Worm (Caenorhabditis elegans) whole organism, L3 larva: ENCODE results near the gene cft-1.

ENCODE experiments used
- R02D3.7 ChIP-seq: fragments of 150-350 bp; optimal IDR thresholded peaks from 2 replicates; lab custom pipeline; 2014; ENCODE audit warnings: missing biosample characterization, missing genetic modification characterization
- ZK546.5 ChIP-seq: sonication (generic microtip); optimal IDR thresholded peaks from 2 replicates; lab custom pipeline; 2017; ENCODE audit warnings: missing biosample characterization, missing genetic modification characterization
- aly-2 ChIP-seq: fragments of 150-350 bp; optimal IDR thresholded peaks from 2 replicates; lab custom pipeline; 2014; ENCODE audit warnings: missing biosample characterization, missing genetic modification characterization
- ama-1 ChIP-seq: fragments of 150-350 bp; optimal IDR thresholded peaks from 2 replicates; lab custom pipeline; 2018
- ceh-16 ChIP-seq: sonication (generic microtip); optimal IDR thresholded peaks from 2 replicates; lab custom pipeline; 2017; ENCODE audit warnings: missing biosample characterization, missing genetic modification characterization
- ceh-28 ChIP-seq: fragments of 150-350 bp; optimal IDR thresholded peaks from 2 replicates; lab custom pipeline; 2014; ENCODE audit warnings: missing biosample characterization, missing genetic modification reagents, missing genetic modification characterization
- ceh-82 ChIP-seq: fragments of 150-350 bp; optimal IDR thresholded peaks from 2 replicates; lab custom pipeline; 2014; ENCODE audit warnings: missing biosample characterization, missing genetic modification characterization
- ceh-9 ChIP-seq: sonication (generic microtip); optimal IDR thresholded peaks from 2 replicates; lab custom pipeline; 2018; ENCODE audit warnings: missing biosample characterization, missing genetic modification characterization
- daf-12 ChIP-seq: fragments of 150-350 bp; optimal IDR thresholded peaks from 2 replicates; lab custom pipeline; 2014; ENCODE audit warnings: missing biosample characterization, missing genetic modification reagents, missing genetic modification characterization
- egl-27 ChIP-seq: sonication (generic microtip); optimal IDR thresholded peaks from 4 replicates; lab custom pipeline; 2017; ENCODE audit warnings: missing biosample characterization, missing genetic modification reagents, missing genetic modification characterization
- egl-5 ChIP-seq: fragments of 150-350 bp; optimal IDR thresholded peaks from 2 replicates; lab custom pipeline; 2017; ENCODE audit warnings: missing biosample characterization, missing genetic modification reagents, missing genetic modification characterization, inconsistent platforms
- elt-1 ChIP-seq: fragments of 150-350 bp; optimal IDR thresholded peaks from 2 replicates; lab custom pipeline; 2014; ENCODE audit warnings: missing biosample characterization, missing genetic modification characterization
- elt-2 ChIP-seq: sonication (generic microtip); optimal IDR thresholded peaks from 2 replicates; lab custom pipeline; 2016; ENCODE audit warnings: missing genetic modification reagents, mild to moderate bottlenecking, missing genetic modification characterization, missing compliant biosample characterization
- elt-3 ChIP-seq, 3 experiments: fragments of 150-350 bp in 1 of 3; sonication (generic microtip) in 2 of 3; optimal IDR thresholded peaks; 2 replicates in 2 of 3; 4 replicates in 1 of 3; lab custom pipeline; 2014 to 2017; ENCODE audit warnings: missing biosample characterization in 3 of 3, missing genetic modification characterization in 3 of 3
- eor-1 ChIP-seq, 2 experiments: fragments of 150-350 bp; optimal IDR thresholded peaks; 2 replicates each; lab custom pipeline; 2014 to 2018; ENCODE audit warnings: missing biosample characterization in 2 of 2, missing genetic modification characterization in 2 of 2
- fkh-10 ChIP-seq: sonication (generic microtip); optimal IDR thresholded peaks from 2 replicates; lab custom pipeline; 2017; ENCODE audit warnings: missing biosample characterization, missing genetic modification reagents, missing genetic modification characterization
- fkh-2 ChIP-seq: fragments of 150-350 bp; optimal IDR thresholded peaks from 2 replicates; lab custom pipeline; 2014; ENCODE audit warnings: missing biosample characterization, missing genetic modification reagents, missing genetic modification characterization
- fos-1 ChIP-seq: fragments of 150-350 bp; optimal IDR thresholded peaks from 2 replicates; lab custom pipeline; 2014; ENCODE audit warnings: missing biosample characterization, missing genetic modification characterization
- hmg-11 ChIP-seq: sonication (generic microtip); optimal IDR thresholded peaks from 2 replicates; lab custom pipeline; 2016; ENCODE audit warnings: missing genetic modification characterization, missing compliant biosample characterization
- jun-1 ChIP-seq: fragments of 150-350 bp; optimal IDR thresholded peaks from 2 replicates; lab custom pipeline; 2014; ENCODE audit warnings: missing biosample characterization, missing genetic modification reagents, missing genetic modification characterization
- lin-15B ChIP-seq: fragments of 150-350 bp; optimal IDR thresholded peaks from 2 replicates; lab custom pipeline; 2014; ENCODE audit warnings: missing biosample characterization, missing genetic modification characterization
- lin-39 ChIP-seq: fragments of 150-350 bp; optimal IDR thresholded peaks from 2 replicates; lab custom pipeline; 2018; ENCODE audit warnings: missing biosample characterization, missing genetic modification reagents, missing genetic modification characterization
- lsy-12 ChIP-seq: sonication (generic microtip); optimal IDR thresholded peaks from 2 replicates; lab custom pipeline; 2016; ENCODE audit warnings: mild to moderate bottlenecking, missing genetic modification characterization, missing compliant biosample characterization
- mdl-1 ChIP-seq: fragments of 150-350 bp; optimal IDR thresholded peaks from 2 replicates; lab custom pipeline; 2014; ENCODE audit warnings: missing biosample characterization, missing genetic modification characterization
- mml-1 ChIP-seq: fragments of 150-350 bp; sonication (generic microtip); optimal IDR thresholded peaks from 3 replicates; lab custom pipeline; 2014; ENCODE audit warnings: missing biosample characterization, missing genetic modification characterization
- nfya-1 ChIP-seq: sonication (generic microtip); optimal IDR thresholded peaks from 2 replicates; lab custom pipeline; 2017; ENCODE audit warnings: missing genetic modification characterization, mild to moderate bottlenecking, missing compliant biosample characterization, antibody characterized with exemption, moderate library complexity; ENCODE audit not compliant: insufficient read depth
- nhr-11 ChIP-seq: fragments of 150-350 bp; optimal IDR thresholded peaks from 2 replicates; lab custom pipeline; 2014; ENCODE audit warnings: missing biosample characterization, missing genetic modification characterization
- nhr-12 ChIP-seq: fragments of 150-350 bp; optimal IDR thresholded peaks from 2 replicates; lab custom pipeline; 2014; ENCODE audit warnings: missing biosample characterization, missing genetic modification characterization
- nhr-23 ChIP-seq: fragments of 150-350 bp; optimal IDR thresholded peaks from 2 replicates; lab custom pipeline; 2014; ENCODE audit warnings: missing biosample characterization, missing genetic modification reagents, missing genetic modification characterization
- nhr-237 ChIP-seq: fragments of 150-350 bp; optimal IDR thresholded peaks from 2 replicates; lab custom pipeline; 2014; ENCODE audit warnings: missing biosample characterization, missing genetic modification characterization
- nhr-25 ChIP-seq: sonication (generic microtip); optimal IDR thresholded peaks from 2 replicates; lab custom pipeline; 2017; ENCODE audit warnings: missing biosample characterization, missing genetic modification characterization
- nhr-28 ChIP-seq: fragments of 150-350 bp; optimal IDR thresholded peaks from 2 replicates; lab custom pipeline; 2014; ENCODE audit warnings: missing biosample characterization, missing genetic modification characterization
- nhr-43 ChIP-seq: sonication (generic microtip); optimal IDR thresholded peaks from 2 replicates; lab custom pipeline; 2016; ENCODE audit warnings: mild to moderate bottlenecking, missing genetic modification characterization, missing compliant biosample characterization; ENCODE audit not compliant: poor library complexity, severe bottlenecking
- nhr-67 ChIP-seq: fragments of 150-350 bp; optimal IDR thresholded peaks from 2 replicates; lab custom pipeline; 2014; ENCODE audit warnings: missing biosample characterization, missing genetic modification characterization
- nhr-76 ChIP-seq: fragments of 150-350 bp; sonication (generic microtip); optimal IDR thresholded peaks from 5 replicates; lab custom pipeline; 2014; ENCODE audit warnings: missing biosample characterization, missing genetic modification characterization
- nhr-77 ChIP-seq: fragments of 150-350 bp; optimal IDR thresholded peaks from 2 replicates; lab custom pipeline; 2014; ENCODE audit warnings: missing biosample characterization, missing genetic modification characterization
- pha-4 ChIP-seq: fragments of 150-350 bp; optimal IDR thresholded peaks from 2 replicates; lab custom pipeline; 2014; ENCODE audit warnings: missing biosample characterization, missing genetic modification reagents, missing genetic modification characterization
- pqm-1 ChIP-seq: fragments of 150-350 bp; optimal IDR thresholded peaks from 2 replicates; lab custom pipeline; 2017; ENCODE audit warnings: missing biosample characterization, missing genetic modification characterization, inconsistent platforms
- sea-2 ChIP-seq: fragments of 150-350 bp; sonication (generic microtip); optimal IDR thresholded peaks from 4 replicates; lab custom pipeline; 2014; ENCODE audit warnings: missing biosample characterization, missing genetic modification reagents, missing genetic modification characterization
- skn-1 ChIP-seq: fragments of 150-350 bp; optimal IDR thresholded peaks from 2 replicates; lab custom pipeline; 2014; ENCODE audit warnings: missing biosample characterization, missing genetic modification characterization
- snpc-4 ChIP-seq: fragments of 150-350 bp; optimal IDR thresholded peaks from 2 replicates; lab custom pipeline; 2014; ENCODE audit warnings: missing biosample characterization, missing genetic modification characterization
- tbx-2 ChIP-seq: sonication (generic microtip); optimal IDR thresholded peaks from 2 replicates; lab custom pipeline; 2016; ENCODE audit warnings: mild to moderate bottlenecking, missing genetic modification characterization, missing compliant biosample characterization
- unc-39 ChIP-seq: sonication (generic microtip); optimal IDR thresholded peaks from 4 replicates; lab custom pipeline; 2017; ENCODE audit warnings: missing biosample characterization, missing genetic modification characterization
- unc-62 ChIP-seq: fragments of 150-350 bp; sonication (generic microtip); optimal IDR thresholded peaks from 4 replicates; lab custom pipeline; 2014; ENCODE audit warnings: missing biosample characterization, missing genetic modification reagents, missing genetic modification characterization
- zag-1 ChIP-seq: fragments of 150-350 bp; optimal IDR thresholded peaks from 2 replicates; lab custom pipeline; 2014; ENCODE audit warnings: missing biosample characterization, missing genetic modification characterization
- ztf-11 ChIP-seq: fragments of 150-350 bp; optimal IDR thresholded peaks from 2 replicates; lab custom pipeline; 2014; ENCODE audit warnings: missing biosample characterization, missing genetic modification characterization
- ztf-4 ChIP-seq: fragments of 150-350 bp; optimal IDR thresholded peaks from 2 replicates; lab custom pipeline; 2014; ENCODE audit warnings: missing biosample characterization, missing genetic modification characterization

cft-1 gene

ce11 chrV:5571691-5572090, 33.1 kb downstream of the cft-1 start:
- no peak for TF ChIP-seq eor-1 (tag; optimal IDR thresholded peaks at IDR 0.05; lab: Kevin White, UChicago)
- peak; percentile 53 for TF ChIP-seq fkh-10

- peak; percentile 98 for TF ChIP-seq snpc-4 (tag; lab: Kevin White, UChicago)
- peak; percentile 2 for TF ChIP-seq ceh-82 (tag; lab: Kevin White, UChicago)
- TF ChIP-seq fkh-2 (tag; lab: Kevin White, UChicago), result no peak
- no peak for TF ChIP-seq ZK546.5 (tag; lab: Kevin White, UChicago)
- peak; percentile 42 for TF ChIP-seq hmg-11
- TF ChIP-seq lsy-12, result no peak
- TF ChIP-seq sea-2 (GFP tag; lab: Kevin White, UChicago), result no peak
- TF ChIP-seq nhr-25 (tag; lab: Kevin White, UChicago), result no peak
- no peak for TF ChIP-seq nhr-237 (tag; lab: Kevin White, UChicago)
- no peak for TF ChIP-seq daf-12 (tag; lab: Kevin White, UChicago)
- peak; percentile 59 for TF ChIP-seq jun-1
- TF ChIP-seq eor-1 (tag; optimal IDR thresholded peaks at IDR 0.05; lab: Kevin White, UChicago), result no peak
- peak; percentile 29 for TF ChIP-seq nhr-43 (tag; lab: Kevin White, UChicago)
- TF ChIP-seq nfya-1 (tag; lab: Kevin White, UChicago), result peak; percentile 11
- TF ChIP-seq aly-2 (tag; lab: Kevin White, UChicago), result no peak
- no peak for TF ChIP-seq zag-1 (tag; lab: Kevin White, UChicago)
- no peak for TF ChIP-seq fkh-10
- no peak for TF ChIP-seq nhr-76 (tag; lab: Kevin White, UChicago)
- TF ChIP-seq nhr-28 (tag; lab: Kevin White, UChicago), result no peak
- TF ChIP-seq egl-27, result no peak
- no peak for TF ChIP-seq nhr-23 (tag; lab: Kevin White, UChicago)
- TF ChIP-seq ztf-11, result no peak
- no peak for TF ChIP-seq elt-3 (tag; optimal IDR thresholded peaks at IDR 0.05; lab: Kevin White, UChicago)
- TF ChIP-seq ceh-16 (tag; lab: Kevin White, UChicago), result no peak
- no peak for TF ChIP-seq tbx-2
- TF ChIP-seq lin-15B (tag; lab: Kevin White, UChicago), result no peak
- peak; percentile 53 for TF ChIP-seq pqm-1
- no peak for TF ChIP-seq nhr-67 (tag; lab: Kevin White, UChicago)
- no peak for TF ChIP-seq egl-5 (tag; lab: Kevin White, UChicago)
- TF ChIP-seq elt-1 (tag; lab: Kevin White, UChicago), result no peak
- TF ChIP-seq nhr-11, result no peak
- TF ChIP-seq nhr-77 (tag; lab: Kevin White, UChicago), result peak; percentile 16
- peak; percentile 30 for TF ChIP-seq ama-1
- TF ChIP-seq ceh-28 (tag; lab: Kevin White, UChicago), result no peak
- peak; percentile 76 for TF ChIP-seq elt-2 (tag; lab: Kevin White, UChicago)
- TF ChIP-seq pha-4 (tag; lab: Kevin White, UChicago), result peak; percentile 65
- TF ChIP-seq lin-39 (tag; lab: Kevin White, UChicago), result no peak
- peak; percentile 68 for TF ChIP-seq skn-1 (tag; lab: Kevin White, UChicago)
- no peak for TF ChIP-seq mdl-1 (tag; lab: Kevin White, UChicago)
- no peak for TF ChIP-seq ztf-4 (tag; lab: Kevin White, UChicago)
- no peak for TF ChIP-seq ceh-9
- TF ChIP-seq unc-62, result no peak
- TF ChIP-seq unc-39 (tag; lab: Kevin White, UChicago), result no peak
- TF ChIP-seq R02D3.7 (tag; lab: Kevin White, UChicago), result no peak
- no peak for TF ChIP-seq nhr-12 (tag; lab: Kevin White, UChicago)
- no peak for TF ChIP-seq mml-1
- TF ChIP-seq fos-1 (tag; lab: Kevin White, UChicago), result no peak
Observed at ce11 chrV:5576008-5576407, 37.4 kb downstream of the cft-1 start.
